Fruit fly (Drosophila melanogaster) whole organism, embryonic: Measurements from ENCODE around the gene Vha16-2.

Experiments
- Abd-B ChIP-seq: fragments of 200-800 bp; sonication (Bioruptor generic); optimal IDR thresholded peaks from 2 replicates; lab custom pipeline; 2018; ENCODE audit warnings: missing biosample characterization, mild to moderate bottlenecking, missing genetic modification characterization, moderate library complexity
- Atf-2 ChIP-seq: fragments of 200-800 bp; sonication (Bioruptor generic); optimal IDR thresholded peaks from 2 replicates; lab custom pipeline; 2016; ENCODE audit warnings: missing biosample characterization, missing genetic modification characterization
- Awh ChIP-seq: fragments of 200-800 bp; sonication (Bioruptor generic); IDR thresholded peaks from 2 replicates; pipeline ENCODE4, ENCODE4 v1.3.6; 2022; ENCODE audit warnings: missing biosample characterization, missing genetic modification characterization
- CG10979 ChIP-seq: fragments of 200-800 bp; sonication (Bioruptor generic); optimal IDR thresholded peaks from 2 replicates; lab custom pipeline; 2018; ENCODE audit warnings: missing biosample characterization, mild to moderate bottlenecking, missing genetic modification characterization, moderate library complexity
- CG11093 ChIP-seq: fragments of 200-800 bp; sonication (Bioruptor generic); IDR thresholded peaks from 3 replicates; pipeline ENCODE4 v1.3.6; 2022; ENCODE audit warnings: missing biosample characterization, missing genetic modification characterization
- CG14441 ChIP-seq: fragments of 200-800 bp; sonication (Bioruptor generic); IDR thresholded peaks from 2 replicates; pipeline ENCODE4 v1.3.6; 2022; ENCODE audit warnings: missing biosample characterization, missing genetic modification characterization
- CG16813 ChIP-seq: fragments of 200-800 bp; sonication (Bioruptor generic); IDR thresholded peaks from 3 replicates; pipeline ENCODE4 v1.3.6; 2022; ENCODE audit warnings: missing biosample characterization, missing genetic modification characterization; ENCODE audit not compliant: partially characterized antibody
- CG3281 ChIP-seq: fragments of 200-800 bp; sonication (Bioruptor generic); optimal IDR thresholded peaks from 3 replicates; lab custom pipeline; 2017; ENCODE audit warnings: missing biosample characterization, mild to moderate bottlenecking, missing genetic modification characterization
- CG5245 ChIP-seq: fragments of 200-800 bp; sonication (Bioruptor generic); optimal IDR thresholded peaks from 3 replicates; lab custom pipeline; 2016; ENCODE audit warnings: missing biosample characterization, missing genetic modification characterization
- CG6254 ChIP-seq: fragments of 200-800 bp; sonication (Bioruptor generic); optimal IDR thresholded peaks from 3 replicates; lab custom pipeline; 2017; ENCODE audit warnings: mild to moderate bottlenecking, missing biosample characterization, missing genetic modification reagents, missing genetic modification characterization
- CG6854 ChIP-seq: fragments of 200-800 bp; sonication (Bioruptor generic); optimal IDR thresholded peaks from 3 replicates; lab custom pipeline; 2017; ENCODE audit warnings: missing biosample characterization, mild to moderate bottlenecking, missing genetic modification characterization
- D19A ChIP-seq: fragments of 200-800 bp; optimal IDR thresholded peaks from 3 replicates; lab custom pipeline; 2019; ENCODE audit warnings: missing biosample characterization, mild to moderate bottlenecking, missing genetic modification characterization, moderate library complexity
- Elba2 ChIP-seq: fragments of 200-800 bp; sonication (Bioruptor generic); optimal IDR thresholded peaks from 3 replicates; lab custom pipeline; 2016; ENCODE audit warnings: missing biosample characterization, missing genetic modification characterization
- H15 ChIP-seq: fragments of 200-800 bp; sonication (Bioruptor generic); IDR thresholded peaks from 3 replicates; pipeline ENCODE4 v1.3.6; 2022; ENCODE audit warnings: missing biosample characterization, missing genetic modification characterization
- H2.0 ChIP-seq: fragments of 200-800 bp; sonication (Bioruptor generic); IDR thresholded peaks from 2 replicates; pipeline ENCODE4 v1.3.6; 2022; ENCODE audit warnings: missing biosample characterization, missing genetic modification characterization
- HLH3B ChIP-seq: fragments of 200-800 bp; sonication (Bioruptor generic); IDR thresholded peaks from 2 replicates; pipeline ENCODE4 v1.3.6; 2022; ENCODE audit warnings: missing biosample characterization, missing genetic modification characterization
- Lpt ChIP-seq: fragments of >200 bp; optimal IDR thresholded peaks from 2 replicates; lab custom pipeline; 2018; ENCODE audit warnings: missing biosample characterization, missing genetic modification characterization
- Mes4 ChIP-seq: fragments of 200-800 bp; sonication (Bioruptor generic); optimal IDR thresholded peaks from 2 replicates; lab custom pipeline; 2016; ENCODE audit warnings: missing biosample characterization, missing genetic modification characterization
- Neu2 ChIP-seq: fragments of 200-800 bp; sonication (Bioruptor generic); optimal IDR thresholded peaks from 3 replicates; lab custom pipeline; 2016; ENCODE audit warnings: missing biosample characterization, missing genetic modification characterization, borderline replicate concordance
- Nf-YC ChIP-seq: fragments of 200-800 bp; optimal IDR thresholded peaks from 3 replicates; lab custom pipeline; 2019; ENCODE audit warnings: missing biosample characterization, mild to moderate bottlenecking, missing genetic modification characterization, moderate library complexity
- Oli ChIP-seq: fragments of 200-800 bp; sonication (Bioruptor generic); optimal IDR thresholded peaks from 2 replicates; lab custom pipeline; 2018; ENCODE audit warnings: missing biosample characterization, mild to moderate bottlenecking, missing genetic modification characterization, moderate library complexity
- Rx ChIP-seq: fragments of 200-800 bp; sonication (Bioruptor generic); IDR thresholded peaks from 2 replicates; pipeline ENCODE4 v1.3.6; 2022; ENCODE audit warnings: missing biosample characterization, missing genetic modification characterization
- Sin3A ChIP-seq: fragments of >200 bp; optimal IDR thresholded peaks from 2 replicates; lab custom pipeline; 2018
- Trl ChIP-seq, 3 experiments: fragments of >200 bp in 2 of 3; fragments of 200-800 bp in 1 of 3; sonication (Bioruptor generic) in 1 of 3; optimal IDR thresholded peaks; 2 replicates in 1 of 3; 3 replicates in 2 of 3; lab custom pipeline; 2016 to 2017; ENCODE audit warnings: missing biosample characterization in 1 of 3, missing genetic modification characterization in 1 of 3
- ac ChIP-seq: fragments of 200-800 bp; sonication (Bioruptor generic); optimal IDR thresholded peaks from 3 replicates; lab custom pipeline; 2017; ENCODE audit warnings: missing biosample characterization, mild to moderate bottlenecking, missing genetic modification characterization
- amos ChIP-seq: fragments of 200-800 bp; sonication (Bioruptor generic); IDR thresholded peaks from 2 replicates; pipeline ENCODE4 v1.3.6; 2022; ENCODE audit warnings: missing biosample characterization, missing genetic modification characterization; ENCODE audit not compliant: partially characterized antibody
- ara ChIP-seq: fragments of 200-800 bp; sonication (Bioruptor generic); IDR thresholded peaks from 2 replicates; pipeline ENCODE4 v1.3.6; 2022; ENCODE audit warnings: missing biosample characterization, missing genetic modification characterization
- bbx ChIP-seq: fragments of 200-800 bp; sonication (Bioruptor generic); IDR thresholded peaks from 2 replicates; pipeline ENCODE4 v1.3.6; 2022; ENCODE audit warnings: missing biosample characterization, missing genetic modification characterization; ENCODE audit not compliant: partially characterized antibody
- cas ChIP-seq: fragments of 200-800 bp; sonication (Bioruptor generic); IDR thresholded peaks from 2 replicates; pipeline ENCODE4 v1.3.6; 2022; ENCODE audit warnings: missing biosample characterization, missing genetic modification characterization
- caup ChIP-seq: fragments of 200-800 bp; sonication (Bioruptor generic); optimal IDR thresholded peaks from 3 replicates; lab custom pipeline; 2017; ENCODE audit warnings: missing biosample characterization, mild to moderate bottlenecking, missing genetic modification characterization, moderate library complexity; ENCODE audit not compliant: severe bottlenecking
- chm ChIP-seq: fragments of 200-800 bp; sonication (Bioruptor generic); IDR thresholded peaks from 2 replicates; pipeline ENCODE4 v1.3.6; 2022; ENCODE audit warnings: missing biosample characterization, missing genetic modification characterization
- crp ChIP-seq, 2 experiments: fragments of 200-800 bp; sonication (Bioruptor generic); optimal IDR thresholded peaks; 2 replicates in 1 of 2; 3 replicates in 1 of 2; lab custom pipeline; 2017; ENCODE audit warnings: missing biosample characterization in 2 of 2, missing genetic modification characterization in 2 of 2, mild to moderate bottlenecking in 1 of 2, moderate library complexity in 1 of 2
- disco-r ChIP-seq: fragments of 200-800 bp; sonication (Bioruptor generic); optimal IDR thresholded peaks from 2 replicates; lab custom pipeline; 2016; ENCODE audit warnings: missing biosample characterization, missing genetic modification characterization
- grn ChIP-seq: fragments of 200-800 bp; sonication (Bioruptor generic); optimal IDR thresholded peaks from 3 replicates; lab custom pipeline; 2017; ENCODE audit warnings: missing biosample characterization, missing genetic modification characterization
- her ChIP-seq: fragments of 200-800 bp; sonication (Bioruptor generic); optimal IDR thresholded peaks from 2 replicates; lab custom pipeline; 2016; ENCODE audit warnings: missing biosample characterization, missing genetic modification characterization
- lbe ChIP-seq: fragments of 200-800 bp; sonication (Bioruptor generic); optimal IDR thresholded peaks from 2 replicates; lab custom pipeline; 2016; ENCODE audit warnings: missing biosample characterization, mild to moderate bottlenecking, missing genetic modification characterization
- onecut ChIP-seq: fragments of 200-800 bp; sonication (Bioruptor generic); IDR thresholded peaks from 2 replicates; pipeline ENCODE4 v1.3.6; 2022; ENCODE audit warnings: missing biosample characterization, missing genetic modification characterization
- pan ChIP-seq, 4 experiments: fragments of >200 bp in 3 of 4; fragments of 200-800 bp in 1 of 4; sonication (Bioruptor generic) in 1 of 4; optimal IDR thresholded peaks in 3 of 4; IDR thresholded peaks in 1 of 4; 2 replicates each; pipeline versions ENCODE4 v1.3.6 to Lab custom; 2017 to 2022; ENCODE audit warnings: missing biosample characterization in 2 of 4, missing genetic modification characterization in 2 of 4, mixed read lengths in 1 of 4
- pzg ChIP-seq: fragments of 200-800 bp; sonication (Bioruptor generic); optimal IDR thresholded peaks from 3 replicates; lab custom pipeline; 2018; ENCODE audit warnings: missing biosample characterization, mild to moderate bottlenecking, missing genetic modification characterization, moderate library complexity
- repo ChIP-seq: fragments of 200-800 bp; sonication (Bioruptor generic); optimal IDR thresholded peaks from 2 replicates; lab custom pipeline; 2016; ENCODE audit warnings: missing biosample characterization, missing genetic modification characterization
- ro ChIP-seq: fragments of 200-800 bp; sonication (Bioruptor generic); IDR thresholded peaks from 2 replicates; pipeline ENCODE4 v1.3.6; 2022; ENCODE audit warnings: missing biosample characterization, missing genetic modification characterization
- sc ChIP-seq, 3 experiments: fragments of >200 bp in 2 of 3; fragments of 200-800 bp in 1 of 3; sonication (Bioruptor generic) in 1 of 3; optimal IDR thresholded peaks; 2 replicates in 2 of 3; 3 replicates in 1 of 3; lab custom pipeline; 2017; ENCODE audit warnings: mild to moderate bottlenecking in 1 of 3, missing biosample characterization in 1 of 3, missing genetic modification characterization in 1 of 3, missing genetic modification reagents in 1 of 3
- tll ChIP-seq, 2 experiments: fragments of 200-800 bp in 1 of 2; fragments of >200 bp in 1 of 2; sonication (Bioruptor generic) in 1 of 2; optimal IDR thresholded peaks; 2 replicates each; lab custom pipeline; 2017 to 2019; ENCODE audit warnings: missing biosample characterization in 2 of 2, missing genetic modification characterization in 2 of 2, mild to moderate bottlenecking in 1 of 2, moderate library complexity in 1 of 2
- wdn ChIP-seq: fragments of 200-800 bp; sonication (Bioruptor generic); IDR thresholded peaks from 2 replicates; pipeline ENCODE4 v1.3.6; 2022; ENCODE audit warnings: missing biosample characterization, missing genetic modification characterization
- wor ChIP-seq: fragments of 200-800 bp; sonication (Bioruptor generic); IDR thresholded peaks from 2 replicates; pipeline ENCODE4 v1.3.6; 2022; ENCODE audit warnings: missing biosample characterization, missing genetic modification characterization
- z ChIP-seq: fragments of 200-800 bp; sonication (Bioruptor generic); IDR thresholded peaks from 3 replicates; pipeline ENCODE4 v1.3.6; 2022; ENCODE audit warnings: missing biosample characterization, missing genetic modification characterization
- zen ChIP-seq: fragments of 200-800 bp; sonication (Bioruptor generic); optimal IDR thresholded peaks from 3 replicates; lab custom pipeline; 2018; ENCODE audit warnings: missing biosample characterization, mild to moderate bottlenecking, missing genetic modification characterization, moderate library complexity
- zen2 ChIP-seq: fragments of 200-800 bp; sonication (Bioruptor generic); IDR thresholded peaks from 3 replicates; pipeline ENCODE4 v1.3.6; 2022; ENCODE audit warnings: missing biosample characterization, missing genetic modification characterization; ENCODE audit not compliant: partially characterized antibody
- zf30C ChIP-seq: fragments of 200-800 bp; sonication (Bioruptor generic); optimal IDR thresholded peaks from 3 replicates; lab custom pipeline; 2018; ENCODE audit warnings: missing biosample characterization, mild to moderate bottlenecking, missing genetic modification characterization

Gene Vha16-2

DNA sequence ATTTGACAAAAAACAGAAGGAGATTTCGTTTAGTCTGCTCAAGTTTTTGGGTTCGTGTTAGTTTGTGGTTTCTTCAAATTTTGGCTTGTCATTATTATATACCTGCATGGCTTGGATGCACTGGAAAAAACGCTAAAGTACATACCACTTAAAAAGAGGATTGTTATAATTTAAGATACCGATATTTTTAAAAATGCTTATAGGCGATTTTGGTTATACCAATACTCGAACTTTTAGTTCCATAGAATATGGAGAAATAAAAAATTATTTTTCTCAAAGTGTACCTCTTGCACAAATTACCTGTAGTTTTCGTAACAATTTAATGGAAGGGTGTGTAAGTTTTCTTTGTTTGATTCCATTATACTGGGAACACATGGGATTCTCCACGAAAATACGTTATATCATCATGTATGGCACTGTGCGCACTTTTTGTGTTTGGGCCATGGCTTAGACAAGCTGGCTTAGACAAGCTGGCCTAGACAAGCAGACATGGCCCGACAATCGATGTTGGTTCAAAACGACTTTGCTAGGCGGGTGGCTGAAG, 9.3 kb upstream of the Vha16-2 start, which contains the start of gene Fum3 (continued):
- TF ChIP-seq H15 (no peak), CG6854 (GFP tag; lab: Kevin White, UChicago) (no peak), zen2 (GFP tag; lab: Robert Waterston, UW) (no peak), Awh (GFP tag; lab: Robert Waterston, UW) (no peak), amos (GFP tag; lab: Robert Waterston, UW) (no peak), CG6254 (GFP tag; lab: Kevin White, UChicago) (no peak), Oli (tag; lab: Kevin White, UChicago) (no peak), onecut (GFP tag; lab: Robert Waterston, UW) (no peak), D19A (tag; lab: Kevin White, UChicago) (no peak), repo (GFP tag; lab: Kevin White, UChicago) (no peak), Lpt (GFP tag; lab: Kevin White, UChicago) (no peak), CG16813 (no peak), cas (GFP tag; lab: Robert Waterston, UW) (no peak), chm (GFP tag; lab: Robert Waterston, UW) (no peak), CG11093 (no peak), zf30C (GFP tag; lab: Kevin White, UChicago) (no peak), Elba2 (no peak), ro (GFP tag; lab: Robert Waterston, UW) (no peak), sc (optimal IDR thresholded peaks at IDR 0.05; lab: Kevin White, UChicago) (no peak), sc (GFP tag; optimal IDR thresholded peaks at IDR 0.05; lab: Kevin White, UChicago) (no peak), Rx (no peak), wdn (no peak), Sin3A (lab: Kevin White, UChicago) (no peak), Neu2 (GFP tag; lab: Kevin White, UChicago) (no peak), tll (GFP tag; optimal IDR thresholded peaks at IDR 0.05; lab: Kevin White, UChicago) (no peak), crp (GFP tag; optimal IDR thresholded peaks at IDR 0.05; lab: Kevin White, UChicago) (no peak), Atf-2 (GFP tag; lab: Kevin White, UChicago) (no peak), Nf-YC (tag; lab: Kevin White, UChicago) (no peak), CG3281 (GFP tag; lab: Kevin White, UChicago) (no peak), pzg (no peak), CG10979 (peak; percentile 24), Abd-B (no peak), pan (optimal IDR thresholded peaks at IDR 0.05; lab: Kevin White, UChicago) (no peak), pan (GFP tag; optimal IDR thresholded peaks at IDR 0.05 in 1 of 2, IDR thresholded peaks at IDR 0.05 in 1 of 2) (peak in 1 of 2 experiments; percentile 30), lbe (GFP tag; lab: Kevin White, UChicago) (no peak), caup (GFP tag; lab: Kevin White, UChicago) (no peak), CG14441 (GFP tag; lab: Robert Waterston, UW) (peak; percentile 13; the same call in 1 of the 2 replicates), Mes4 (GFP tag; lab: Kevin White, UChicago) (no peak), disco-r (no peak), her (GFP tag; lab: Kevin White, UChicago) (no peak), CG5245 (no peak), ara (GFP tag; lab: Robert Waterston, UW) (peak; percentile 53; the same call in 1 of the 2 replicates), wor (GFP tag; lab: Robert Waterston, UW) (no peak), z (no peak), bbx (GFP tag; lab: Robert Waterston, UW) (no peak), ac (GFP tag; lab: Kevin White, UChicago) (no peak), grn (no peak), Trl (optimal IDR thresholded peaks at IDR 0.05; lab: Kevin White, UChicago) (no peak), Trl (GFP tag; optimal IDR thresholded peaks at IDR 0.05; lab: Kevin White, UChicago) (no peak), zen (tag; lab: Kevin White, UChicago) (peak; percentile 50), HLH3B (GFP tag; lab: Robert Waterston, UW) (peak; percentile 47; the same call in 1 of the 2 replicates), H2.0 (GFP tag; lab: Robert Waterston, UW) (no peak)
